Fruit fly (Drosophila melanogaster): ENCODE measurements around the gene CG11382.

- TF ChIP-seq cic (GFP tag; optimal IDR thresholded peaks at IDR 0.05) (no peak), Crg-1 (GFP tag; optimal IDR thresholded peaks at IDR 0.05) (no peak), CG5204 (GFP tag; optimal IDR thresholded peaks at IDR 0.05) (no peak), CG11617 (GFP tag; optimal IDR thresholded peaks at IDR 0.05) (no peak), Hr96 (GFP tag; optimal IDR thresholded peaks at IDR 0.05) (no peak), CG33017 (tag; optimal IDR thresholded peaks at IDR 0.05) (no peak), CG7045 (GFP tag; optimal IDR thresholded peaks at IDR 0.05) (no peak), CG14711 (tag; optimal IDR thresholded peaks at IDR 0.05) (no peak), ovo (GFP tag; optimal IDR thresholded peaks at IDR 0.05) (no peak), CG7101 (tag; optimal IDR thresholded peaks at IDR 0.05) (no peak), CG1620 (GFP tag; optimal IDR thresholded peaks at IDR 0.05) (no peak)
These were observed 29.9 kb upstream of the CG11382 start, which contains the start of gene CG11379 for dm6 chrX:1179865-1180264.
